Fruit fly (Drosophila melanogaster) S2 (cell line): ENCODE data around the gene ome.

Experiments used
- CG8478 ChIP-seq: fragments of >200 bp; optimal IDR thresholded peaks from 2 replicates; lab custom pipeline; 2018
- CTCF ChIP-seq, 2 experiments: fragments of >200 bp; optimal IDR thresholded peaks; 2 replicates each; lab custom pipeline; 2018

DNA sequence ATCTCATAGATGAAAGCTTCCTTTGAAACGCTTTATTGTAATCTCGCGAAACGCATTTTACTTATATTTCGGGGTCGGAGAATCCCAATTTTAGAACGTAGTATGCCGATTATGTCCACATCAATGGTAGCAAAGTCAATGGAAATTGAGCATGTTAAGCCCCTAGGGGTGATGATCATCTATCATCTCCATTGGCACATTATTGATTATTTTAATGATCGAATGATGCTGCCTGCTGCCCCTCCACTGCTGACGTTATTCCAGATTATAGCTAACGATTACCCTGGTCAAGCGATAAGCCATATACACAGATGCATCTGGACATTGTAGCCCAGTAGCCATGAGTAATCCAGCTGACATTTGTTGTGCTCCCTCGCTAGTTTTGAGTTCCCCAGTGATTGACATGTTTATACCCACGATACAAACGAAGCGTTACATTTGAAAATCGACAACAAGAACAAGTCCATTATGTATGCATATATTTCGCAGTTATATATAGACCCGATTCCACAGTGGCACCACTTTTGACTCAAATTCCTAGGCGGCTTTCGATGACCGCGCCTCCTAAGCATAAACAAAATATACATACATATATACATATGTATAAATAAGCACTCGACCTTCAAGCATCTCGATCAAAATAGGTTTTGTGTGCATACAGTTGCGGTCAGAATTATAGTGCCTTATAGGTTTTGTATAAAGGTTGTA is 111.8 kb downstream of the ome start:
- TF ChIP-seq CG8478 (lab: Kevin White, UChicago) (no peak), CTCF (optimal IDR thresholded peaks at IDR 0.05; lab: Kevin White, UChicago) (no peak)
